Worm (Caenorhabditis elegans) whole organism, late embryonic: ENCODE results near the gene nhr-232.

Experiments
- C08G9.2 ChIP-seq: sonication (generic microtip); optimal IDR thresholded peaks from 2 replicates; lab custom pipeline; 2016; ENCODE audit warnings: mild to moderate bottlenecking, missing genetic modification characterization, moderate library complexity, missing compliant biosample characterization
- K09A11.1 ChIP-seq: sonication (generic microtip); optimal IDR thresholded peaks from 2 replicates; lab custom pipeline; 2017; ENCODE audit warnings: antibody characterized with exemption, mild to moderate bottlenecking, missing genetic modification characterization, missing compliant biosample characterization; ENCODE audit not compliant: insufficient read depth
- T23F11.4 ChIP-seq: fragments of 200-800 bp; sonication (Bioruptor generic); optimal IDR thresholded peaks from 2 replicates; lab custom pipeline; 2018; ENCODE audit warnings: mild to moderate bottlenecking, missing genetic modification characterization, missing compliant biosample characterization
- ama-1 ChIP-seq: fragments of 150-350 bp; optimal IDR thresholded peaks from 2 replicates; lab custom pipeline; 2014
- ceh-19 ChIP-seq: fragments of 200-800 bp; sonication (Bioruptor generic); optimal IDR thresholded peaks from 2 replicates; lab custom pipeline; 2018; ENCODE audit warnings: mild to moderate bottlenecking, missing genetic modification characterization, missing compliant biosample characterization
- ceh-2 ChIP-seq: sonication (generic microtip); optimal IDR thresholded peaks from 2 replicates; lab custom pipeline; 2016; ENCODE audit warnings: missing genotype, missing genetic modification characterization, missing compliant biosample characterization
- ceh-22 ChIP-seq: sonication (generic microtip); optimal IDR thresholded peaks from 2 replicates; lab custom pipeline; 2017; ENCODE audit warnings: missing biosample characterization, missing genetic modification characterization
- ceh-24 ChIP-seq: sonication (generic microtip); optimal IDR thresholded peaks from 2 replicates; lab custom pipeline; 2016; ENCODE audit warnings: mild to moderate bottlenecking, missing genetic modification characterization, missing compliant biosample characterization
- ceh-34 ChIP-seq: sonication (generic microtip); optimal IDR thresholded peaks from 2 replicates; lab custom pipeline; 2016; ENCODE audit warnings: mild to moderate bottlenecking, missing genetic modification characterization, missing compliant biosample characterization
- ceh-45 ChIP-seq: fragments of 200-800 bp; sonication (Bioruptor generic); IDR thresholded peaks from 2 replicates; pipeline ENCODE4 v1.3.6; 2022; ENCODE audit warnings: missing genetic modification reagents, missing genetic modification characterization, missing compliant biosample characterization
- ceh-6 ChIP-seq: fragments of 200-800 bp; sonication (Bioruptor generic); optimal IDR thresholded peaks from 2 replicates; lab custom pipeline; 2018; ENCODE audit warnings: mild to moderate bottlenecking, missing genetic modification characterization, missing compliant biosample characterization
- ceh-9 ChIP-seq: sonication (generic microtip); optimal IDR thresholded peaks from 2 replicates; lab custom pipeline; 2016; ENCODE audit warnings: mild to moderate bottlenecking, missing genetic modification characterization, inconsistent platforms, missing compliant biosample characterization
- dve-1 ChIP-seq: sonication (generic microtip); optimal IDR thresholded peaks from 2 replicates; lab custom pipeline; 2017; ENCODE audit warnings: antibody characterized with exemption, mild to moderate bottlenecking, missing genetic modification characterization, missing compliant biosample characterization
- fax-1 ChIP-seq: sonication (generic microtip); optimal IDR thresholded peaks from 2 replicates; lab custom pipeline; 2016; ENCODE audit warnings: missing genotype, missing genetic modification characterization, missing compliant biosample characterization
- fkh-6 ChIP-seq: sonication (generic microtip); optimal IDR thresholded peaks from 2 replicates; lab custom pipeline; 2016; ENCODE audit warnings: missing genetic modification characterization, missing compliant biosample characterization
- gmeb-2 ChIP-seq: sonication (generic microtip); optimal IDR thresholded peaks from 2 replicates; lab custom pipeline; 2016; ENCODE audit warnings: missing genetic modification characterization, inconsistent platforms, missing compliant biosample characterization
- hlh-13 ChIP-seq: fragments of 200-800 bp; sonication (Bioruptor generic); optimal IDR thresholded peaks from 2 replicates; lab custom pipeline; 2018; ENCODE audit warnings: mild to moderate bottlenecking, missing genetic modification characterization, missing compliant biosample characterization
- hlh-30 ChIP-seq: sonication (generic microtip); optimal IDR thresholded peaks from 2 replicates; lab custom pipeline; 2017; ENCODE audit warnings: antibody characterized with exemption, missing genetic modification characterization, missing compliant biosample characterization; ENCODE audit not compliant: insufficient read depth
- hlh-6 ChIP-seq: sonication (generic microtip); optimal IDR thresholded peaks from 2 replicates; lab custom pipeline; 2016; ENCODE audit warnings: missing genotype, missing genetic modification characterization, missing compliant biosample characterization
- hlh-8 ChIP-seq: sonication (generic microtip); optimal IDR thresholded peaks from 2 replicates; lab custom pipeline; 2016; ENCODE audit warnings: missing genotype, missing genetic modification characterization, missing compliant biosample characterization
- lim-6 ChIP-seq: sonication (generic microtip); optimal IDR thresholded peaks from 2 replicates; lab custom pipeline; 2016; ENCODE audit warnings: missing genetic modification characterization, missing compliant biosample characterization
- lin-11 ChIP-seq: fragments of 200-800 bp; sonication (Bioruptor generic); optimal IDR thresholded peaks from 2 replicates; lab custom pipeline; 2018; ENCODE audit warnings: mild to moderate bottlenecking, missing genetic modification characterization, missing compliant biosample characterization
- madf-2 ChIP-seq: sonication (generic microtip); optimal IDR thresholded peaks from 2 replicates; lab custom pipeline; 2017; ENCODE audit warnings: missing genetic modification characterization, missing compliant biosample characterization
- pat-9 ChIP-seq: fragments of 200-800 bp; sonication (Bioruptor generic); optimal IDR thresholded peaks from 2 replicates; lab custom pipeline; 2018; ENCODE audit warnings: mild to moderate bottlenecking, missing genetic modification characterization, moderate library complexity, missing compliant biosample characterization
- pax-1 ChIP-seq: fragments of 150-350 bp; optimal IDR thresholded peaks from 2 replicates; lab custom pipeline; 2014; ENCODE audit warnings: missing biosample characterization, missing genetic modification characterization
- pha-4 ChIP-seq: fragments of 150-350 bp; optimal IDR thresholded peaks from 2 replicates; lab custom pipeline; 2018; ENCODE audit warnings: missing biosample characterization, missing genetic modification reagents, missing genetic modification characterization
- rnt-1 ChIP-seq: sonication (generic microtip); optimal IDR thresholded peaks from 2 replicates; lab custom pipeline; 2016; ENCODE audit warnings: missing genetic modification characterization, missing compliant biosample characterization
- sdc-2 ChIP-seq: sonication (generic microtip); optimal IDR thresholded peaks from 2 replicates; lab custom pipeline; 2016; ENCODE audit warnings: missing genotype, missing genetic modification characterization, missing compliant biosample characterization
- syd-9 ChIP-seq: sonication (generic microtip); optimal IDR thresholded peaks from 2 replicates; lab custom pipeline; 2016; ENCODE audit warnings: mild to moderate bottlenecking, missing genetic modification characterization, moderate library complexity, missing compliant biosample characterization
- unc-42 ChIP-seq: sonication (generic microtip); optimal IDR thresholded peaks from 2 replicates; lab custom pipeline; 2016; ENCODE audit warnings: missing genotype, missing genetic modification characterization, missing compliant biosample characterization
- unc-86 ChIP-seq: sonication (generic microtip); optimal IDR thresholded peaks from 2 replicates; lab custom pipeline; 2016; ENCODE audit warnings: missing genetic modification characterization, missing compliant biosample characterization
- zip-5 ChIP-seq: sonication (generic microtip); optimal IDR thresholded peaks from 2 replicates; lab custom pipeline; 2016; ENCODE audit warnings: missing genetic modification characterization, missing compliant biosample characterization

The nhr-232 gene

DNA sequence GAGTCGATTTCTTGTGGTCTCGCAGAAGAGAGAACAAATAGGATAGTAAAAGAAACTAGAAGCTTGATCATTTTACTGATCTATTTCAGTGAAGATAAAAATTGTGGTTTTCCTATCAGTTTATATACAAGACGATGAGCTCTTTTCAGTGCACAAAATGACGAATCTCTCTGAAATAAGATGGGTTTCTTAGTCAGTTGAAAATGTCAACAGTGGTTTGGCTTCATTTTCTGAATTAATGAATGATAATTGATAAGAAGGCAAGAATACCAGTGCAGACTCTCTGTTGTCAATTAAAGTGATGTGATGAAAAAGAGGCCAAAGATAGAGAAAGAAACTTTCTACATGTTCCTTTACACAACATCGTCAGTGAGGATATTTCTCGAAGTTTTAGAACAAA lies 25.4 kb downstream of the nhr-232 start, which contains the start of gene lys-2:
Gene lys-2 (minus strand): TSS at position 101 of the 400 bp plus-strand sequence.
- no peak for TF ChIP-seq sdc-2 (tag; lab: Kevin White, UChicago)
- TF ChIP-seq ceh-6, result no peak
- TF ChIP-seq, all 69 proteins: peak for 0

DNA sequence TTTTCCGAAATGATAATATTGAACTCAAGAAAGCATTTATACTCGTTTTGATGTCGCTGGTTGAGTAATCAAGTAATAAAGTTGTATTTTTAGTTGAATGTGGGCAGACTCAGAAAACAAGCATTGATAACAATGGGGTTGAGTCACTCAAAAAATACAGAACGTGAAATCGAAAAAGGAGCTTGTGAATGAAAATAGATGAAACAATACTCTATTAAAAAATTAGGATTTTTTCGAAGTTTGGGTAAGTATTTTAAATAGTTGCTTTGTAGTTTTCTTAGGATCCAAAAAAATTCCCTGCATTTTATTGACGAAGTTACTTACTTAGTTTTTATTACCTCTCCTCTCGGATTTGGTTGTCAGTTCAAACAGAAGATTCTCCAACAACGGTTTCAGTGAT lies 27.5 kb downstream of the nhr-232 start, which contains the start of gene lys-3:
Gene lys-3 (minus strand): TSS at position 101 of the 400 bp plus-strand sequence.
- TF ChIP-seq ama-1 (lab: Kevin White, UChicago), result no peak
- no peak for TF ChIP-seq ceh-9 (tag; lab: Kevin White, UChicago)

ce11 chrV:10285853-10286252 lies 29.9 kb downstream of the nhr-232 start:
- TF ChIP-seq ceh-34 (tag; lab: Kevin White, UChicago), result no peak
- no peak for TF ChIP-seq madf-2 (tag; lab: Kevin White, UChicago)
- TF ChIP-seq ceh-24 (tag; lab: Kevin White, UChicago), result no peak
- TF ChIP-seq ceh-6, result no peak
- TF ChIP-seq gmeb-2 (tag; lab: Kevin White, UChicago), result no peak
- no peak for TF ChIP-seq ama-1 (lab: Kevin White, UChicago)
- TF ChIP-seq rnt-1 (tag; lab: Kevin White, UChicago), result no peak
- TF ChIP-seq dve-1 (tag; lab: Kevin White, UChicago), result no peak
- no peak for TF ChIP-seq ceh-2 (tag; lab: Kevin White, UChicago)
- TF ChIP-seq ceh-45 (GFP tag; lab: Robert Waterston, UW), result no peak
- TF ChIP-seq ceh-19 (GFP tag; lab: Kevin White, UChicago), result no peak
- TF ChIP-seq pha-4 (tag; lab: Kevin White, UChicago), result no peak
- no peak for TF ChIP-seq C08G9.2 (tag; lab: Kevin White, UChicago)
- TF ChIP-seq pax-1 (tag; lab: Kevin White, UChicago), result no peak
- TF ChIP-seq hlh-30 (tag; lab: Kevin White, UChicago), result no peak
- no peak for TF ChIP-seq K09A11.1 (tag; lab: Kevin White, UChicago)
- no peak for TF ChIP-seq hlh-6
- TF ChIP-seq fax-1 (tag; lab: Kevin White, UChicago), result no peak

DNA sequence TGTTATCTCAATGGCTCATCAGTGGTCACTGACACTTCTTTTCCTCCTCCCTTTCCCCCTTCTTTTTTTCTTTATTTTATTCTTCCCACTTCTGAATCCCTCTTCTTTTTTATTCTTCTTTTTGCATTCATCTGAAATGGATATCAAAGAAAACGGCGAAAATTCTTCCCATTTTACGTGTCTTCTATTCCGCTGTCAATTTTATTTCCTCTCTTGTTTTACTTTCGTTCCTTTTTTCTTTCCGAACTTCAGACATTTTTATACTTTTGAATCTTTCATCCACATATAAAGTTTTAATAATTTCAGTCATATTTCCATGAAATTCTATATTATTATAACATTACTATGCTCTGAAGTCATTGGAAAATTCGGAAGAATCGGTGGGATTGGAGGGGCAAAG lies 31.3 kb downstream of the nhr-232 start, which contains the start of gene B0024.3:
Gene B0024.3 (plus strand): TSS at position 301 of the 400 bp plus-strand sequence.
- TF ChIP-seq hlh-13 (GFP tag; lab: Kevin White, UChicago) (no peak), zip-5 (no peak)

- TF ChIP-seq hlh-13 (GFP tag; lab: Kevin White, UChicago), result no peak
- no peak for TF ChIP-seq pat-9 (tag; lab: Kevin White, UChicago)
- TF ChIP-seq syd-9 (tag; lab: Kevin White, UChicago), result no peak
- TF ChIP-seq fkh-6 (tag; lab: Kevin White, UChicago), result no peak
- no peak for TF ChIP-seq gmeb-2 (tag; lab: Kevin White, UChicago)
- TF ChIP-seq hlh-8, result no peak
- TF ChIP-seq T23F11.4, result no peak
- TF ChIP-seq lim-6 (tag; lab: Kevin White, UChicago), result no peak
- no peak for TF ChIP-seq rnt-1 (tag; lab: Kevin White, UChicago)
- no peak for TF ChIP-seq hlh-30 (tag; lab: Kevin White, UChicago)
- no peak for TF ChIP-seq ceh-22 (tag; lab: Kevin White, UChicago)
- TF ChIP-seq unc-86 (tag; lab: Kevin White, UChicago), result no peak
- no peak for TF ChIP-seq ceh-34 (tag; lab: Kevin White, UChicago)
- TF ChIP-seq unc-42 (tag; lab: Kevin White, UChicago), result no peak
- no peak for TF ChIP-seq lin-11 (tag; lab: Kevin White, UChicago)
Observed at ce11 chrV:10289743-10290142, 33.8 kb downstream of the nhr-232 start, which contains the start of gene B0024.15. B0024.15 (plus strand) TSS chrV:10290043.
